Worm (Caenorhabditis elegans): ENCODE data around the gene grl-31.

ce11 chrV:3541117-3541516 lies 16.5 kb downstream of the grl-31 start, which contains the start of gene srbc-67:
- TF ChIP-seq nhr-232 (tag; optimal IDR thresholded peaks at IDR 0.05): no peak
- no peak for TF ChIP-seq tbx-7 (tag; optimal IDR thresholded peaks at IDR 0.05)
- no peak for TF ChIP-seq pha-4 (tag; optimal IDR thresholded peaks at IDR 0.05)
- TF ChIP-seq hlh-13 (GFP tag; optimal IDR thresholded peaks at IDR 0.05): no peak
- TF ChIP-seq nhr-11 (tag; optimal IDR thresholded peaks at IDR 0.05): no peak
- TF ChIP-seq sdc-2 (tag; optimal IDR thresholded peaks at IDR 0.05): no peak
- no peak for TF ChIP-seq ceh-34 (tag; optimal IDR thresholded peaks at IDR 0.05)
- no peak for TF ChIP-seq unc-86 (tag; optimal IDR thresholded peaks at IDR 0.05)
